Worm (Caenorhabditis elegans) whole organism, late embryonic: ENCODE data around the gene F58B3.6.
A peak's percentile ranks its signal among the peaks of the same experiment; 100 is the strongest.

Experiments used
- C08G9.2 ChIP-seq: sonication (generic microtip); optimal IDR thresholded peaks from 2 replicates; lab custom pipeline; 2016; ENCODE audit warnings: mild to moderate bottlenecking, missing genetic modification characterization, moderate library complexity, missing compliant biosample characterization
- C38D4.7 ChIP-seq: fragments of 200-800 bp; sonication (Bioruptor generic); optimal IDR thresholded peaks from 2 replicates; lab custom pipeline; 2018; ENCODE audit warnings: mild to moderate bottlenecking, missing genetic modification characterization, moderate library complexity, missing compliant biosample characterization
- F13H6.1 ChIP-seq: sonication (generic microtip); optimal IDR thresholded peaks from 2 replicates; lab custom pipeline; 2016; ENCODE audit warnings: missing genetic modification characterization, missing compliant biosample characterization
- K02D7.2 ChIP-seq: sonication (generic microtip); optimal IDR thresholded peaks from 2 replicates; lab custom pipeline; 2017; ENCODE audit warnings: mild to moderate bottlenecking, missing genetic modification characterization, missing compliant biosample characterization
- T23F11.4 ChIP-seq: fragments of 200-800 bp; sonication (Bioruptor generic); optimal IDR thresholded peaks from 2 replicates; lab custom pipeline; 2018; ENCODE audit warnings: mild to moderate bottlenecking, missing genetic modification characterization, missing compliant biosample characterization
- Y22D7AL.16 ChIP-seq: sonication (generic microtip); optimal IDR thresholded peaks from 2 replicates; lab custom pipeline; 2016; ENCODE audit warnings: missing genetic modification characterization, missing compliant biosample characterization
- ahr-1 ChIP-seq: sonication (generic microtip); optimal IDR thresholded peaks from 2 replicates; lab custom pipeline; 2016; ENCODE audit warnings: missing genetic modification characterization, missing compliant biosample characterization
- ama-1 ChIP-seq: fragments of 150-350 bp; optimal IDR thresholded peaks from 2 replicates; lab custom pipeline; 2014
- ceh-14 ChIP-seq: sonication (generic microtip); optimal IDR thresholded peaks from 2 replicates; lab custom pipeline; 2016; ENCODE audit warnings: missing genotype, missing genetic modification characterization, missing compliant biosample characterization
- ceh-18 ChIP-seq: sonication (generic microtip); optimal IDR thresholded peaks from 2 replicates; lab custom pipeline; 2016; ENCODE audit warnings: missing genetic modification characterization, missing compliant biosample characterization
- ceh-19 ChIP-seq: fragments of 200-800 bp; sonication (Bioruptor generic); optimal IDR thresholded peaks from 2 replicates; lab custom pipeline; 2018; ENCODE audit warnings: mild to moderate bottlenecking, missing genetic modification characterization, missing compliant biosample characterization
- ceh-2 ChIP-seq: sonication (generic microtip); optimal IDR thresholded peaks from 2 replicates; lab custom pipeline; 2016; ENCODE audit warnings: missing genotype, missing genetic modification characterization, missing compliant biosample characterization
- ceh-22 ChIP-seq: sonication (generic microtip); optimal IDR thresholded peaks from 2 replicates; lab custom pipeline; 2017; ENCODE audit warnings: missing biosample characterization, missing genetic modification characterization
- ceh-31 ChIP-seq: sonication (generic microtip); optimal IDR thresholded peaks from 2 replicates; lab custom pipeline; 2016; ENCODE audit warnings: missing genetic modification characterization, missing compliant biosample characterization
- ceh-45 ChIP-seq: fragments of 200-800 bp; sonication (Bioruptor generic); IDR thresholded peaks from 2 replicates; pipeline ENCODE4 v1.3.6; 2022; ENCODE audit warnings: missing genetic modification reagents, missing genetic modification characterization, missing compliant biosample characterization
- ceh-48 ChIP-seq: sonication (generic microtip); optimal IDR thresholded peaks from 2 replicates; lab custom pipeline; 2016; ENCODE audit warnings: missing genetic modification characterization, inconsistent platforms, missing compliant biosample characterization
- ceh-6 ChIP-seq: fragments of 200-800 bp; sonication (Bioruptor generic); optimal IDR thresholded peaks from 2 replicates; lab custom pipeline; 2018; ENCODE audit warnings: mild to moderate bottlenecking, missing genetic modification characterization, missing compliant biosample characterization
- ceh-9 ChIP-seq: sonication (generic microtip); optimal IDR thresholded peaks from 2 replicates; lab custom pipeline; 2016; ENCODE audit warnings: mild to moderate bottlenecking, missing genetic modification characterization, inconsistent platforms, missing compliant biosample characterization
- dmd-4 ChIP-seq: sonication (generic microtip); optimal IDR thresholded peaks from 2 replicates; lab custom pipeline; 2016; ENCODE audit warnings: borderline replicate concordance, missing genetic modification characterization, missing compliant biosample characterization
- elt-2 ChIP-seq: sonication (generic microtip); optimal IDR thresholded peaks from 2 replicates; lab custom pipeline; 2016; ENCODE audit warnings: missing genetic modification reagents, missing genetic modification characterization, missing compliant biosample characterization
- elt-4 ChIP-seq: sonication (generic microtip); optimal IDR thresholded peaks from 2 replicates; lab custom pipeline; 2016; ENCODE audit warnings: missing genetic modification characterization, missing compliant biosample characterization
- ets-4 ChIP-seq: sonication (generic microtip); optimal IDR thresholded peaks from 2 replicates; lab custom pipeline; 2016; ENCODE audit warnings: missing genetic modification characterization, missing compliant biosample characterization
- fax-1 ChIP-seq: sonication (generic microtip); optimal IDR thresholded peaks from 2 replicates; lab custom pipeline; 2016; ENCODE audit warnings: missing genotype, missing genetic modification characterization, missing compliant biosample characterization
- fkh-10 ChIP-seq: fragments of 150-350 bp; optimal IDR thresholded peaks from 2 replicates; lab custom pipeline; 2014; ENCODE audit warnings: missing biosample characterization, missing genetic modification reagents, missing genetic modification characterization
- fkh-6 ChIP-seq: sonication (generic microtip); optimal IDR thresholded peaks from 2 replicates; lab custom pipeline; 2016; ENCODE audit warnings: missing genetic modification characterization, missing compliant biosample characterization
- gmeb-2 ChIP-seq: sonication (generic microtip); optimal IDR thresholded peaks from 2 replicates; lab custom pipeline; 2016; ENCODE audit warnings: missing genetic modification characterization, inconsistent platforms, missing compliant biosample characterization
- hlh-13 ChIP-seq: fragments of 200-800 bp; sonication (Bioruptor generic); optimal IDR thresholded peaks from 2 replicates; lab custom pipeline; 2018; ENCODE audit warnings: mild to moderate bottlenecking, missing genetic modification characterization, missing compliant biosample characterization
- hlh-15 ChIP-seq: sonication (generic microtip); optimal IDR thresholded peaks from 2 replicates; lab custom pipeline; 2016; ENCODE audit warnings: missing genetic modification characterization, missing compliant biosample characterization
- hlh-30 ChIP-seq: sonication (generic microtip); optimal IDR thresholded peaks from 2 replicates; lab custom pipeline; 2017; ENCODE audit warnings: antibody characterized with exemption, missing genetic modification characterization, missing compliant biosample characterization; ENCODE audit not compliant: insufficient read depth
- hlh-8 ChIP-seq: sonication (generic microtip); optimal IDR thresholded peaks from 2 replicates; lab custom pipeline; 2016; ENCODE audit warnings: missing genotype, missing genetic modification characterization, missing compliant biosample characterization
- lim-6 ChIP-seq: sonication (generic microtip); optimal IDR thresholded peaks from 2 replicates; lab custom pipeline; 2016; ENCODE audit warnings: missing genetic modification characterization, missing compliant biosample characterization
- lin-11 ChIP-seq: fragments of 200-800 bp; sonication (Bioruptor generic); optimal IDR thresholded peaks from 2 replicates; lab custom pipeline; 2018; ENCODE audit warnings: mild to moderate bottlenecking, missing genetic modification characterization, missing compliant biosample characterization
- mec-3 ChIP-seq: sonication (generic microtip); optimal IDR thresholded peaks from 2 replicates; lab custom pipeline; 2016; ENCODE audit warnings: borderline replicate concordance, missing genetic modification characterization, missing compliant biosample characterization
- nhr-11 ChIP-seq: fragments of 150-350 bp; optimal IDR thresholded peaks from 2 replicates; lab custom pipeline; 2014; ENCODE audit warnings: missing biosample characterization, missing genetic modification characterization
- nhr-232 ChIP-seq: sonication (generic microtip); optimal IDR thresholded peaks from 2 replicates; lab custom pipeline; 2016; ENCODE audit warnings: missing genetic modification characterization, missing compliant biosample characterization
- pag-3 ChIP-seq: sonication (generic microtip); optimal IDR thresholded peaks from 2 replicates; lab custom pipeline; 2016; ENCODE audit warnings: missing compliant biosample characterization, missing genetic modification characterization, borderline replicate concordance
- pat-9 ChIP-seq: fragments of 200-800 bp; sonication (Bioruptor generic); optimal IDR thresholded peaks from 2 replicates; lab custom pipeline; 2018; ENCODE audit warnings: mild to moderate bottlenecking, missing genetic modification characterization, moderate library complexity, missing compliant biosample characterization
- pax-1 ChIP-seq: fragments of 150-350 bp; optimal IDR thresholded peaks from 2 replicates; lab custom pipeline; 2014; ENCODE audit warnings: missing biosample characterization, missing genetic modification characterization
- pha-4 ChIP-seq: fragments of 150-350 bp; optimal IDR thresholded peaks from 2 replicates; lab custom pipeline; 2018; ENCODE audit warnings: missing biosample characterization, missing genetic modification reagents, missing genetic modification characterization
- pqm-1 ChIP-seq: sonication (generic microtip); optimal IDR thresholded peaks from 2 replicates; lab custom pipeline; 2016; ENCODE audit warnings: missing genetic modification characterization, missing compliant biosample characterization
- pros-1 ChIP-seq: fragments of 150-350 bp; optimal IDR thresholded peaks from 2 replicates; lab custom pipeline; 2014; ENCODE audit warnings: missing biosample characterization, missing genetic modification reagents, missing genetic modification characterization
- ref-2 ChIP-seq: sonication (generic microtip); optimal IDR thresholded peaks from 2 replicates; lab custom pipeline; 2016; ENCODE audit warnings: missing genetic modification characterization, missing compliant biosample characterization
- rnt-1 ChIP-seq: sonication (generic microtip); optimal IDR thresholded peaks from 2 replicates; lab custom pipeline; 2016; ENCODE audit warnings: missing genetic modification characterization, missing compliant biosample characterization
- sdc-2 ChIP-seq: sonication (generic microtip); optimal IDR thresholded peaks from 2 replicates; lab custom pipeline; 2016; ENCODE audit warnings: missing genotype, missing genetic modification characterization, missing compliant biosample characterization
- sox-2 ChIP-seq: fragments of 200-800 bp; sonication (Bioruptor generic); IDR thresholded peaks from 2 replicates; pipeline ENCODE4 v1.3.6; 2022; ENCODE audit warnings: missing genetic modification reagents, missing genetic modification characterization, missing compliant biosample characterization
- sox-4 ChIP-seq: sonication (generic microtip); optimal IDR thresholded peaks from 2 replicates; lab custom pipeline; 2017; ENCODE audit warnings: mild to moderate bottlenecking, missing genetic modification characterization, inconsistent platforms, missing compliant biosample characterization
- syd-9 ChIP-seq: sonication (generic microtip); optimal IDR thresholded peaks from 2 replicates; lab custom pipeline; 2016; ENCODE audit warnings: mild to moderate bottlenecking, missing genetic modification characterization, moderate library complexity, missing compliant biosample characterization
- tbx-7 ChIP-seq: sonication (generic microtip); optimal IDR thresholded peaks from 2 replicates; lab custom pipeline; 2016; ENCODE audit warnings: missing genotype, missing genetic modification characterization, missing compliant biosample characterization
- ttx-3 ChIP-seq: sonication (generic microtip); optimal IDR thresholded peaks from 2 replicates; lab custom pipeline; 2016; ENCODE audit warnings: missing genetic modification reagents, missing genetic modification characterization, missing compliant biosample characterization
- unc-3 ChIP-seq, 2 experiments: fragments of 200-800 bp in 1 of 2; sonication (Bioruptor generic) in 1 of 2; sonication (generic microtip) in 1 of 2; conservative IDR thresholded peaks in 1 of 2; optimal IDR thresholded peaks in 1 of 2; 2 replicates each; pipeline versions ENCODE4 v1.3.6 to Lab custom; 2016 to 2022; ENCODE audit warnings: missing compliant biosample characterization in 2 of 2, missing genetic modification characterization in 2 of 2, missing genetic modification reagents in 1 of 2
- unc-55 ChIP-seq: sonication (generic microtip); optimal IDR thresholded peaks from 2 replicates; lab custom pipeline; 2017; ENCODE audit warnings: missing biosample characterization, missing genetic modification reagents, missing genetic modification characterization
- unc-86 ChIP-seq: sonication (generic microtip); optimal IDR thresholded peaks from 2 replicates; lab custom pipeline; 2016; ENCODE audit warnings: missing genetic modification characterization, missing compliant biosample characterization
- zip-5 ChIP-seq: sonication (generic microtip); optimal IDR thresholded peaks from 2 replicates; lab custom pipeline; 2016; ENCODE audit warnings: missing genetic modification characterization, missing compliant biosample characterization
- ztf-16 ChIP-seq: sonication (generic microtip); optimal IDR thresholded peaks from 2 replicates; lab custom pipeline; 2017; ENCODE audit warnings: missing genetic modification characterization, missing compliant biosample characterization

The F58B3.6 gene

DNA sequence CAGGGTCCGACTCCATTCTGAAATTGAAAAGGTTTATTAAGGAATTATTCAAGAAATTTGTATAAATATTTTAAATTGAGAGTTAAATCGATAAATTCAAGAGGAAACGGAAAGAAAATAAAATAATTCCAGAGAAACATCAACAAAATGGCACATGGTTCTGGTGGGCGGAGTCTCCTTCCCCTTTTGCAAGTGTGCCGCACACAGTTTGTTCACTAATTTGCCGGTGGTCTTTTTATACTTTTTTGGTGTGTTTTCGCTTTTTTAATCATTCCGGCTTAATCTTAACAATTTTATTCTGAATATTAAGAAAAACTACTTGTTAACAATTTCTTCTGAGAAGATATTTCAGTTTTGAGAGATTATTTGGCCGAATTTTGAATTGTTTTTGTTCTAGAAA is 31.5 kb upstream of the F58B3.6 start, which contains the start of the genes ragc-1 and Y24F12A.1:
TSS of gene ragc-1 (minus strand) at position 25 of the 400 bp plus-strand sequence.
TSS of gene Y24F12A.1 (plus strand) at position 346 of the 400 bp plus-strand sequence.
- no peak for TF ChIP-seq ref-2 (tag; lab: Kevin White, UChicago)
- TF ChIP-seq ceh-31 (tag; lab: Kevin White, UChicago), result peak; percentile 54
- no peak for TF ChIP-seq sdc-2 (tag; lab: Kevin White, UChicago)
- no peak for TF ChIP-seq hlh-15 (tag; lab: Kevin White, UChicago)
- TF ChIP-seq C08G9.2 (tag; lab: Kevin White, UChicago), result no peak
- TF ChIP-seq pha-4, result no peak
- TF ChIP-seq elt-4, result no peak
- no peak for TF ChIP-seq ama-1 (lab: Kevin White, UChicago)
- TF ChIP-seq gmeb-2 (tag; lab: Kevin White, UChicago), result no peak
- TF ChIP-seq pat-9, result peak; percentile 19
- peak; percentile 38 for TF ChIP-seq unc-86 (tag; lab: Kevin White, UChicago)
- TF ChIP-seq unc-55 (GFP tag; lab: Kevin White, UChicago), result no peak
- no peak for TF ChIP-seq ceh-45
- no peak for TF ChIP-seq Y22D7AL.16 (tag; lab: Kevin White, UChicago)
- TF ChIP-seq zip-5 (tag; lab: Kevin White, UChicago), result no peak
- no peak for TF ChIP-seq fkh-6 (tag; lab: Kevin White, UChicago)
- TF ChIP-seq F13H6.1, result no peak
- TF ChIP-seq ets-4 (tag; lab: Kevin White, UChicago), result no peak
- TF ChIP-seq sox-4 (tag; lab: Kevin White, UChicago), result no peak
- peak; percentile 86 for TF ChIP-seq ceh-14 (tag; lab: Kevin White, UChicago)
- TF ChIP-seq rnt-1 (tag; lab: Kevin White, UChicago), result no peak
- no peak for TF ChIP-seq tbx-7 (tag; lab: Kevin White, UChicago)
- no peak for TF ChIP-seq dmd-4
- TF ChIP-seq unc-3 (GFP tag; conservative IDR thresholded peaks at IDR 0.05; lab: Robert Waterston, UW), result no peak
- TF ChIP-seq unc-3 (tag; optimal IDR thresholded peaks at IDR 0.05; lab: Kevin White, UChicago), result no peak
- no peak for TF ChIP-seq pag-3 (tag; lab: Kevin White, UChicago)
- TF ChIP-seq pax-1 (tag; lab: Kevin White, UChicago), result no peak
- no peak for TF ChIP-seq hlh-8 (tag; lab: Kevin White, UChicago)
- TF ChIP-seq fax-1 (tag; lab: Kevin White, UChicago), result no peak
- peak; percentile 21 for TF ChIP-seq C38D4.7 (GFP tag; lab: Kevin White, UChicago)
- no peak for TF ChIP-seq ceh-22
- TF ChIP-seq nhr-232 (tag; lab: Kevin White, UChicago), result no peak
- TF ChIP-seq ahr-1 (tag; lab: Kevin White, UChicago), result no peak
- TF ChIP-seq ceh-2, result peak; percentile 60
- TF ChIP-seq fkh-10, result no peak
- no peak for TF ChIP-seq pros-1 (tag; lab: Kevin White, UChicago)
- TF ChIP-seq T23F11.4 (GFP tag; lab: Kevin White, UChicago), result no peak
- TF ChIP-seq mec-3 (tag; lab: Kevin White, UChicago), result no peak
- TF ChIP-seq ztf-16 (tag; lab: Kevin White, UChicago), result no peak
- no peak for TF ChIP-seq syd-9 (tag; lab: Kevin White, UChicago)
- TF ChIP-seq hlh-30 (tag; lab: Kevin White, UChicago), result peak; percentile 47
- no peak for TF ChIP-seq hlh-13 (GFP tag; lab: Kevin White, UChicago)
- peak; percentile 70 for TF ChIP-seq ttx-3 (tag; lab: Kevin White, UChicago)
- peak; percentile 2 for TF ChIP-seq ceh-19 (GFP tag; lab: Kevin White, UChicago)
- TF ChIP-seq nhr-11, result no peak
- TF ChIP-seq K02D7.2 (tag; lab: Kevin White, UChicago), result no peak
- no peak for TF ChIP-seq ceh-48 (tag; lab: Kevin White, UChicago)
- no peak for TF ChIP-seq pqm-1
- no peak for TF ChIP-seq sox-2 (GFP tag; lab: Robert Waterston, UW)
- TF ChIP-seq ceh-18, result no peak
- TF ChIP-seq elt-2 (tag; lab: Kevin White, UChicago), result peak; percentile 66
- no peak for TF ChIP-seq ceh-9 (tag; lab: Kevin White, UChicago)
- no peak for TF ChIP-seq lin-11 (tag; lab: Kevin White, UChicago)
- TF ChIP-seq ceh-6 (GFP tag; lab: Kevin White, UChicago), result peak; percentile 36
- peak; percentile 6 for TF ChIP-seq lim-6 (tag; lab: Kevin White, UChicago)
